Worm (Caenorhabditis elegans) whole organism, L2 larva: ENCODE data around the gene F55G11.2.

ENCODE experiments used
- lin-13 ChIP-seq: fragments of 150-350 bp; optimal IDR thresholded peaks from 2 replicates; lab custom pipeline; 2014; ENCODE audit warnings: missing biosample characterization, missing genetic modification reagents, missing genetic modification characterization
- nhr-6 ChIP-seq: fragments of 150-350 bp; optimal IDR thresholded peaks from 2 replicates; lab custom pipeline; 2014; ENCODE audit warnings: missing biosample characterization, missing genetic modification characterization

- TF ChIP-seq nhr-6 (tag; lab: Kevin White, UChicago) (no peak), lin-13 (GFP tag; lab: Kevin White, UChicago) (no peak)
Observed at ce11 chrIV:12971994-12972520, 3.0 kb upstream of the F55G11.2 start.
